Worm (Caenorhabditis elegans) whole organism, L2 larva: Measurements from ENCODE around the gene acr-10.

Experiments
- alr-1 ChIP-seq: fragments of 150-350 bp; optimal IDR thresholded peaks from 2 replicates; lab custom pipeline; 2014; ENCODE audit warnings: missing biosample characterization, missing genetic modification characterization
- ceh-82 ChIP-seq: fragments of 150-350 bp; optimal IDR thresholded peaks from 2 replicates; lab custom pipeline; 2014; ENCODE audit warnings: missing biosample characterization, missing genetic modification characterization
- elt-3 ChIP-seq: sonication (generic microtip); optimal IDR thresholded peaks from 2 replicates; lab custom pipeline; 2017; ENCODE audit warnings: missing biosample characterization, missing genetic modification characterization
- gmeb-1 ChIP-seq: fragments of 150-350 bp; optimal IDR thresholded peaks from 2 replicates; lab custom pipeline; 2014; ENCODE audit warnings: missing biosample characterization, missing genetic modification characterization
- lin-39 ChIP-seq: fragments of 150-350 bp; optimal IDR thresholded peaks from 2 replicates; lab custom pipeline; 2014; ENCODE audit warnings: missing biosample characterization, missing genetic modification reagents, missing genetic modification characterization
- mab-5 ChIP-seq: fragments of 150-350 bp; optimal IDR thresholded peaks from 2 replicates; lab custom pipeline; 2014; ENCODE audit warnings: missing biosample characterization, missing genetic modification characterization
- nhr-23 ChIP-seq: fragments of 150-350 bp; optimal IDR thresholded peaks from 2 replicates; lab custom pipeline; 2014; ENCODE audit warnings: missing biosample characterization, missing genetic modification reagents, missing genetic modification characterization
- nhr-25 ChIP-seq: fragments of 150-350 bp; sonication (generic microtip); optimal IDR thresholded peaks from 3 replicates; lab custom pipeline; 2014; ENCODE audit warnings: missing biosample characterization, missing genetic modification characterization
- unc-39 ChIP-seq: fragments of 150-350 bp; optimal IDR thresholded peaks from 2 replicates; lab custom pipeline; 2014; ENCODE audit warnings: missing biosample characterization, missing genetic modification characterization

ce11 chrX:4021967-4022366 lies at the start of gene acr-10:
- TF ChIP-seq gmeb-1 (tag; lab: Kevin White, UChicago) (no peak), elt-3 (no peak), mab-5 (tag; lab: Kevin White, UChicago) (no peak), ceh-82 (tag; lab: Kevin White, UChicago) (no peak), lin-39 (tag; lab: Kevin White, UChicago) (no peak), unc-39 (tag; lab: Kevin White, UChicago) (no peak), alr-1 (no peak), nhr-23 (no peak), nhr-25 (tag; lab: Kevin White, UChicago) (no peak)
